Fruit fly (Drosophila melanogaster) whole organism, embryonic: ENCODE results near the gene CG15517.

Experiments used
- ATbp ChIP-seq: fragments of 200-800 bp; sonication (Bioruptor generic); optimal IDR thresholded peaks from 2 replicates; lab custom pipeline; 2017; ENCODE audit warnings: missing biosample characterization, mild to moderate bottlenecking, missing genetic modification characterization, missing genetic modification reagents
- C15 ChIP-seq: fragments of 200-800 bp; sonication (Bioruptor generic); IDR thresholded peaks from 3 replicates; pipeline ENCODE4 v1.3.6; 2022; ENCODE audit warnings: missing biosample characterization, missing genetic modification characterization
- CG10267 ChIP-seq: fragments of 200-800 bp; sonication (Bioruptor generic); optimal IDR thresholded peaks from 2 replicates; lab custom pipeline; 2018; ENCODE audit warnings: missing biosample characterization, mild to moderate bottlenecking, missing genetic modification characterization, moderate library complexity
- CG10431 ChIP-seq: fragments of 200-800 bp; sonication (Bioruptor generic); optimal IDR thresholded peaks from 3 replicates; lab custom pipeline; 2018; ENCODE audit warnings: missing biosample characterization, mild to moderate bottlenecking, missing genetic modification characterization
- CG10565 ChIP-seq: fragments of 200-800 bp; sonication (Bioruptor generic); optimal IDR thresholded peaks from 3 replicates; lab custom pipeline; 2016; ENCODE audit warnings: missing biosample characterization, mild to moderate bottlenecking, missing genetic modification characterization
- CG10654 ChIP-seq: fragments of 200-800 bp; sonication (Bioruptor generic); optimal IDR thresholded peaks from 2 replicates; lab custom pipeline; 2016; ENCODE audit warnings: missing biosample characterization, missing genetic modification characterization
- CG11504 ChIP-seq: fragments of 200-800 bp; sonication (Bioruptor generic); optimal IDR thresholded peaks from 3 replicates; lab custom pipeline; 2019; ENCODE audit warnings: missing biosample characterization, mild to moderate bottlenecking, missing genetic modification characterization, moderate library complexity
- CG14441 ChIP-seq: fragments of 200-800 bp; sonication (Bioruptor generic); IDR thresholded peaks from 2 replicates; pipeline ENCODE4 v1.3.6; 2022; ENCODE audit warnings: missing biosample characterization, missing genetic modification characterization
- CG14667 ChIP-seq: fragments of 200-800 bp; sonication (Bioruptor generic); IDR thresholded peaks from 2 replicates; pipeline ENCODE4 v1.3.6; 2022; ENCODE audit warnings: missing biosample characterization, missing genetic modification characterization
- CG15269 ChIP-seq: fragments of 200-800 bp; sonication (Bioruptor generic); optimal IDR thresholded peaks from 2 replicates; lab custom pipeline; 2018; ENCODE audit warnings: missing biosample characterization, mild to moderate bottlenecking, missing genetic modification characterization, moderate library complexity
- CG17802 ChIP-seq: fragments of 200-800 bp; sonication (Bioruptor generic); optimal IDR thresholded peaks from 2 replicates; lab custom pipeline; 2018; ENCODE audit warnings: missing biosample characterization, mild to moderate bottlenecking, missing genetic modification characterization, moderate library complexity
- CG2678 ChIP-seq: fragments of 200-800 bp; sonication (Bioruptor generic); optimal IDR thresholded peaks from 3 replicates; lab custom pipeline; 2019; ENCODE audit warnings: missing biosample characterization, mild to moderate bottlenecking, missing genetic modification characterization, moderate library complexity
- CG2875 ChIP-seq: fragments of 200-800 bp; sonication (Bioruptor generic); optimal IDR thresholded peaks from 2 replicates; lab custom pipeline; 2017; ENCODE audit warnings: missing biosample characterization, mild to moderate bottlenecking, missing genetic modification characterization, missing genetic modification reagents
- CG34422 ChIP-seq: fragments of 200-800 bp; sonication (Bioruptor generic); IDR thresholded peaks from 3 replicates; pipeline ENCODE4 v1.3.6; 2022; ENCODE audit warnings: missing biosample characterization, missing genetic modification characterization
- CG4730 ChIP-seq: fragments of 200-800 bp; sonication (Bioruptor generic); IDR thresholded peaks from 2 replicates; pipeline ENCODE4 v1.3.6; 2022; ENCODE audit warnings: missing biosample characterization, missing genetic modification characterization
- CG6272 ChIP-seq: fragments of 200-800 bp; sonication (Bioruptor generic); IDR thresholded peaks from 2 replicates; pipeline ENCODE4 v1.3.6; 2022; ENCODE audit warnings: missing biosample characterization, missing genetic modification characterization
- CG9876 ChIP-seq: fragments of 200-800 bp; sonication (Bioruptor generic); optimal IDR thresholded peaks from 2 replicates; lab custom pipeline; 2016; ENCODE audit warnings: missing biosample characterization, missing genetic modification characterization
- Chrac-16 ChIP-seq: fragments of 200-800 bp; sonication (Bioruptor generic); optimal IDR thresholded peaks from 3 replicates; lab custom pipeline; 2016; ENCODE audit warnings: missing biosample characterization, missing genetic modification characterization
- Dref ChIP-seq: fragments of 200-800 bp; sonication (Bioruptor generic); IDR thresholded peaks from 2 replicates; pipeline ENCODE4 v1.3.6; 2022; ENCODE audit warnings: missing biosample characterization, missing genetic modification characterization
- Hmr ChIP-seq: fragments of 200-800 bp; sonication (Bioruptor generic); optimal IDR thresholded peaks from 3 replicates; lab custom pipeline; 2017; ENCODE audit warnings: mild to moderate bottlenecking, missing biosample characterization, missing genetic modification reagents, missing genetic modification characterization
- Max ChIP-seq: fragments of 200-800 bp; sonication (Bioruptor generic); optimal IDR thresholded peaks from 2 replicates; lab custom pipeline; 2016; ENCODE audit warnings: missing biosample characterization, mild to moderate bottlenecking, missing genetic modification characterization
- NC2β ChIP-seq: fragments of 200-800 bp; sonication (Bioruptor generic); optimal IDR thresholded peaks from 2 replicates; lab custom pipeline; 2016; ENCODE audit warnings: missing biosample characterization, missing genetic modification characterization
- NK7.1 ChIP-seq: fragments of 200-800 bp; sonication (Bioruptor generic); optimal IDR thresholded peaks from 3 replicates; lab custom pipeline; 2016; ENCODE audit warnings: missing biosample characterization, missing genetic modification characterization
- Sry-β ChIP-seq: fragments of 200-800 bp; sonication (Bioruptor generic); optimal IDR thresholded peaks from 2 replicates; lab custom pipeline; 2018; ENCODE audit warnings: missing biosample characterization, mild to moderate bottlenecking, missing genetic modification characterization, moderate library complexity
- YL-1 ChIP-seq: fragments of 200-800 bp; sonication (Bioruptor generic); optimal IDR thresholded peaks from 3 replicates; lab custom pipeline; 2017; ENCODE audit warnings: missing biosample characterization, mild to moderate bottlenecking, missing genetic modification characterization
- caup ChIP-seq: fragments of 200-800 bp; sonication (Bioruptor generic); optimal IDR thresholded peaks from 3 replicates; lab custom pipeline; 2017; ENCODE audit warnings: missing biosample characterization, mild to moderate bottlenecking, missing genetic modification characterization, moderate library complexity; ENCODE audit not compliant: severe bottlenecking
- dan ChIP-seq: fragments of 200-800 bp; sonication (Bioruptor generic); IDR thresholded peaks from 2 replicates; pipeline ENCODE4 v1.3.6; 2022; ENCODE audit warnings: missing biosample characterization, missing genetic modification characterization
- dati ChIP-seq: fragments of 200-800 bp; sonication (Bioruptor generic); IDR thresholded peaks from 2 replicates; pipeline ENCODE4 v1.3.6; 2022; ENCODE audit warnings: missing biosample characterization, missing genetic modification characterization
- disco-r ChIP-seq: fragments of 200-800 bp; sonication (Bioruptor generic); optimal IDR thresholded peaks from 2 replicates; lab custom pipeline; 2016; ENCODE audit warnings: missing biosample characterization, missing genetic modification characterization
- dmrt99B ChIP-seq: fragments of 200-800 bp; sonication (Bioruptor generic); optimal IDR thresholded peaks from 2 replicates; lab custom pipeline; 2018; ENCODE audit warnings: missing biosample characterization, mild to moderate bottlenecking, missing genetic modification characterization, moderate library complexity
- ewg ChIP-seq: fragments of 200-800 bp; sonication (Bioruptor generic); optimal IDR thresholded peaks from 3 replicates; lab custom pipeline; 2017; ENCODE audit warnings: mild to moderate bottlenecking, missing biosample characterization, missing genetic modification reagents, missing genetic modification characterization
- eyg ChIP-seq: fragments of 200-800 bp; sonication (Bioruptor generic); optimal IDR thresholded peaks from 3 replicates; lab custom pipeline; 2016; ENCODE audit warnings: missing biosample characterization, missing genetic modification characterization
- fd3F ChIP-seq: fragments of 200-800 bp; sonication (Bioruptor generic); optimal IDR thresholded peaks from 2 replicates; lab custom pipeline; 2018; ENCODE audit warnings: missing biosample characterization, mild to moderate bottlenecking, missing genetic modification characterization, moderate library complexity
- fd64A ChIP-seq: fragments of 200-800 bp; sonication (Bioruptor generic); optimal IDR thresholded peaks from 3 replicates; lab custom pipeline; 2018; ENCODE audit warnings: missing biosample characterization, mild to moderate bottlenecking, missing genetic modification characterization
- fu2 ChIP-seq: fragments of 200-800 bp; sonication (Bioruptor generic); optimal IDR thresholded peaks from 2 replicates; lab custom pipeline; 2016; ENCODE audit warnings: missing biosample characterization, missing genetic modification characterization
- gcm2 ChIP-seq: fragments of 200-800 bp; sonication (Bioruptor generic); optimal IDR thresholded peaks from 2 replicates; lab custom pipeline; 2016; ENCODE audit warnings: missing biosample characterization, missing genetic modification characterization
- grn ChIP-seq: fragments of 200-800 bp; sonication (Bioruptor generic); optimal IDR thresholded peaks from 3 replicates; lab custom pipeline; 2017; ENCODE audit warnings: missing biosample characterization, missing genetic modification characterization
- gsb-n ChIP-seq: fragments of 200-800 bp; sonication (Bioruptor generic); optimal IDR thresholded peaks from 3 replicates; lab custom pipeline; 2018; ENCODE audit warnings: missing biosample characterization, mild to moderate bottlenecking, missing genetic modification characterization
- hth ChIP-seq: fragments of >200 bp; optimal IDR thresholded peaks from 2 replicates; lab custom pipeline; 2017; ENCODE audit warnings: inconsistent platforms
- insv ChIP-seq, 2 experiments: fragments of 200-800 bp; sonication (Bioruptor generic); optimal IDR thresholded peaks; 3 replicates each; lab custom pipeline; 2016 to 2018; ENCODE audit warnings: missing biosample characterization in 2 of 2, missing genetic modification characterization in 2 of 2
- kay ChIP-seq: fragments of 200-800 bp; sonication (Bioruptor generic); optimal IDR thresholded peaks from 2 replicates; lab custom pipeline; 2016; ENCODE audit warnings: missing biosample characterization, missing genetic modification characterization
- knrl ChIP-seq: fragments of 200-800 bp; sonication (Bioruptor generic); IDR thresholded peaks from 3 replicates; pipeline ENCODE4 v1.3.6; 2022; ENCODE audit warnings: missing biosample characterization, missing genetic modification characterization; ENCODE audit not compliant: partially characterized antibody
- lmd ChIP-seq: fragments of 200-800 bp; sonication (Bioruptor generic); IDR thresholded peaks from 2 replicates; pipeline ENCODE4 v1.3.6; 2022; ENCODE audit warnings: missing biosample characterization, missing genetic modification characterization
- row ChIP-seq: fragments of 200-800 bp; sonication (Bioruptor generic); IDR thresholded peaks from 3 replicates; pipeline ENCODE4 v1.3.6; 2022; ENCODE audit warnings: missing biosample characterization, missing genetic modification characterization
- salm ChIP-seq: fragments of 200-800 bp; sonication (Bioruptor generic); optimal IDR thresholded peaks from 2 replicates; lab custom pipeline; 2018; ENCODE audit warnings: missing biosample characterization, mild to moderate bottlenecking, missing genetic modification characterization
- sens ChIP-seq: fragments of 200-800 bp; sonication (Bioruptor generic); peaks from one replicate; lab custom pipeline; 2016; ENCODE audit warnings: missing biosample characterization, missing genetic modification characterization
- sima ChIP-seq: fragments of 200-800 bp; sonication (Bioruptor generic); optimal IDR thresholded peaks from 2 replicates; lab custom pipeline; 2016; ENCODE audit warnings: missing biosample characterization, missing genetic modification characterization
- toy ChIP-seq: fragments of 200-800 bp; sonication (Bioruptor generic); IDR thresholded peaks from 2 replicates; pipeline ENCODE4 v1.3.6; 2022; ENCODE audit warnings: missing biosample characterization, missing genetic modification characterization

Gene CG15517

dm6 chr3R:29861432-29862249 is 42.0 kb downstream of the CG15517 start, which contains the start of the genes CG15514 and RpS8 (continued):
- peak; percentile 1 for TF ChIP-seq NK7.1 (GFP tag; lab: Kevin White, UChicago)
- TF ChIP-seq CG14441 = no peak
- peak; percentile 4 for TF ChIP-seq fd64A
- peak; percentile 80 for TF ChIP-seq Hmr
- no peak for TF ChIP-seq dati
- TF ChIP-seq eyg (GFP tag; lab: Kevin White, UChicago) = peak; percentile 39
- TF ChIP-seq dmrt99B (tag; lab: Kevin White, UChicago) = no peak
- no peak for TF ChIP-seq C15
- TF ChIP-seq CG15269 (tag; lab: Kevin White, UChicago) = peak; percentile 60
- TF ChIP-seq toy (GFP tag; lab: Robert Waterston, UW) = no peak
- TF ChIP-seq CG14667 (GFP tag; lab: Robert Waterston, UW) = no peak
- peak; percentile 6 for TF ChIP-seq CG9876 (GFP tag; lab: Kevin White, UChicago)
- no peak for TF ChIP-seq fu2 (GFP tag; lab: Kevin White, UChicago)
- TF ChIP-seq CG17802 (tag; lab: Kevin White, UChicago) = peak; percentile 33
- TF ChIP-seq lmd (GFP tag; lab: Robert Waterston, UW) = peak; percentile 33; the same call in 1 of the 2 replicates
- peak; percentile 93 for TF ChIP-seq NC2β (GFP tag; lab: Kevin White, UChicago)
- TF ChIP-seq CG34422 = peak; percentile 62; the same call in 1 of the 3 replicates
- TF ChIP-seq row (GFP tag; lab: Robert Waterston, UW) = peak; percentile 76
- TF ChIP-seq CG2678 (tag; lab: Kevin White, UChicago) = peak; percentile 83
- peak; percentile 94 for TF ChIP-seq Max (GFP tag; lab: Kevin White, UChicago)
- peak; percentile 86 for TF ChIP-seq caup (GFP tag; lab: Kevin White, UChicago)
- TF ChIP-seq fd3F = peak; percentile 33
- no peak for TF ChIP-seq hth (lab: Kevin White, UChicago)
- no peak for TF ChIP-seq CG6272 (GFP tag; lab: Robert Waterston, UW)
- TF ChIP-seq CG4730 = no peak
- TF ChIP-seq CG11504 (tag; lab: Kevin White, UChicago) = peak; percentile 80
- no peak for TF ChIP-seq gcm2 (GFP tag; lab: Kevin White, UChicago)
- TF ChIP-seq gsb-n = peak; percentile 30
- TF ChIP-seq CG10654 (GFP tag; lab: Kevin White, UChicago) = peak; percentile 51
- no peak for TF ChIP-seq kay (GFP tag; lab: Kevin White, UChicago)
- no peak for TF ChIP-seq sima (GFP tag; lab: Kevin White, UChicago)
- no peak for TF ChIP-seq Chrac-16 (GFP tag; lab: Kevin White, UChicago)
- no peak for TF ChIP-seq disco-r (GFP tag; lab: Kevin White, UChicago)
- no peak for TF ChIP-seq CG10565 (GFP tag; lab: Kevin White, UChicago)
- TF ChIP-seq CG10431 = peak; percentile 81
- TF ChIP-seq ewg (GFP tag; lab: Kevin White, UChicago) = peak; percentile 44
- TF ChIP-seq sens = peak; percentile 35
- TF ChIP-seq YL-1 (GFP tag; lab: Kevin White, UChicago) = peak; percentile 96
- TF ChIP-seq Sry-β (GFP tag; lab: Kevin White, UChicago) = no peak
- TF ChIP-seq ATbp (GFP tag; lab: Kevin White, UChicago) = peak; percentile 45
- no peak for TF ChIP-seq salm (tag; lab: Kevin White, UChicago)
- peak; percentile 75 for TF ChIP-seq CG10267 (tag; lab: Kevin White, UChicago)
- TF ChIP-seq dan (GFP tag; lab: Robert Waterston, UW) = no peak
- TF ChIP-seq CG2875 (GFP tag; lab: Kevin White, UChicago) = peak; percentile 57
- TF ChIP-seq grn (GFP tag; lab: Kevin White, UChicago) = no peak
- peak in 1 of 2 experiments; percentile 55 for TF ChIP-seq insv (GFP tag; optimal IDR thresholded peaks at IDR 0.05; lab: Kevin White, UChicago)
- TF ChIP-seq knrl = no peak
- no peak for TF ChIP-seq Dref (GFP tag; lab: Robert Waterston, UW)
